Fruit fly (Drosophila melanogaster) whole organism, embryonic: ENCODE results near the gene CG9328.

Experiments used
- CG10366 ChIP-seq: fragments of 200-800 bp; sonication (Bioruptor generic); IDR thresholded peaks from 2 replicates; pipeline ENCODE4 v1.3.6; 2022; ENCODE audit warnings: missing biosample characterization, missing genetic modification characterization
- CG10543 ChIP-seq: fragments of 200-800 bp; sonication (Bioruptor generic); optimal IDR thresholded peaks from 3 replicates; lab custom pipeline; 2017; ENCODE audit warnings: missing biosample characterization, mild to moderate bottlenecking, missing genetic modification characterization, moderate library complexity
- CG12299 ChIP-seq: fragments of 200-800 bp; sonication (Bioruptor generic); optimal IDR thresholded peaks from 2 replicates; lab custom pipeline; 2018; ENCODE audit warnings: missing biosample characterization, mild to moderate bottlenecking, missing genetic modification characterization
- CG13296 ChIP-seq: fragments of 200-800 bp; sonication (Bioruptor generic); optimal IDR thresholded peaks from 3 replicates; lab custom pipeline; 2018; ENCODE audit warnings: missing biosample characterization, mild to moderate bottlenecking, missing genetic modification characterization
- CG14050 ChIP-seq: fragments of 200-800 bp; sonication (Bioruptor generic); IDR thresholded peaks from 3 replicates; pipeline ENCODE4 v1.3.6; 2022; ENCODE audit warnings: missing biosample characterization, missing genetic modification characterization
- CG14710 ChIP-seq: fragments of 200-800 bp; sonication (Bioruptor generic); optimal IDR thresholded peaks from 3 replicates; lab custom pipeline; 2019; ENCODE audit warnings: missing biosample characterization, mild to moderate bottlenecking, missing genetic modification characterization, moderate library complexity
- CG14860 ChIP-seq: fragments of 200-800 bp; sonication (Bioruptor generic); IDR thresholded peaks from 3 replicates; pipeline ENCODE4 v1.3.6; 2022; ENCODE audit warnings: missing biosample characterization, missing genetic modification characterization; ENCODE audit not compliant: partially characterized antibody
- CG1647 ChIP-seq: fragments of 200-800 bp; sonication (Bioruptor generic); optimal IDR thresholded peaks from 3 replicates; lab custom pipeline; 2016; ENCODE audit warnings: missing biosample characterization, missing genetic modification characterization
- CG17612 ChIP-seq: fragments of 200-800 bp; sonication (Bioruptor generic); IDR thresholded peaks from 2 replicates; pipeline ENCODE4 v1.3.6; 2022; ENCODE audit warnings: missing biosample characterization, missing genetic modification characterization
- CG18011 ChIP-seq: fragments of 200-800 bp; sonication (Bioruptor generic); optimal IDR thresholded peaks from 2 replicates; lab custom pipeline; 2017; ENCODE audit warnings: missing biosample characterization, missing genetic modification characterization, mild to moderate bottlenecking, moderate library complexity, missing genotype
- CG18262 ChIP-seq: fragments of 200-800 bp; optimal IDR thresholded peaks from 3 replicates; lab custom pipeline; 2019; ENCODE audit warnings: missing biosample characterization, mild to moderate bottlenecking, missing genetic modification characterization, moderate library complexity
- CG31365 ChIP-seq: fragments of 200-800 bp; sonication (Bioruptor generic); optimal IDR thresholded peaks from 2 replicates; lab custom pipeline; 2018; ENCODE audit warnings: missing biosample characterization, mild to moderate bottlenecking, missing genetic modification characterization
- CG32767 ChIP-seq: fragments of 200-800 bp; sonication (Bioruptor generic); IDR thresholded peaks from 2 replicates; pipeline ENCODE4 v1.3.6; 2022; ENCODE audit warnings: missing biosample characterization, missing genetic modification characterization
- CG4360 ChIP-seq: fragments of 200-800 bp; sonication (Bioruptor generic); IDR thresholded peaks from 2 replicates; pipeline ENCODE4 v1.3.6; 2022; ENCODE audit warnings: missing biosample characterization, missing genetic modification characterization
- CG6272 ChIP-seq: fragments of 200-800 bp; sonication (Bioruptor generic); IDR thresholded peaks from 2 replicates; pipeline ENCODE4 v1.3.6; 2022; ENCODE audit warnings: missing biosample characterization, missing genetic modification characterization
- Dad ChIP-seq: fragments of 200-800 bp; sonication (Bioruptor generic); optimal IDR thresholded peaks from 3 replicates; lab custom pipeline; 2016; ENCODE audit warnings: missing biosample characterization, missing genetic modification characterization
- E2f1 ChIP-seq: fragments of 200-800 bp; sonication (Bioruptor generic); IDR thresholded peaks from 2 replicates; pipeline ENCODE4 v1.3.6; 2022; ENCODE audit warnings: missing biosample characterization, missing genetic modification characterization
- Eip74EF ChIP-seq, 2 experiments: fragments of 200-800 bp in 1 of 2; fragments of >200 bp in 1 of 2; sonication (Bioruptor generic) in 1 of 2; optimal IDR thresholded peaks; 2 replicates each; lab custom pipeline; 2017 to 2019; ENCODE audit warnings: missing biosample characterization in 2 of 2, missing genetic modification characterization in 2 of 2, mild to moderate bottlenecking in 1 of 2, moderate library complexity in 1 of 2
- Fer1 ChIP-seq: fragments of 200-800 bp; sonication (Bioruptor generic); optimal IDR thresholded peaks from 2 replicates; lab custom pipeline; 2017; ENCODE audit warnings: missing biosample characterization, mild to moderate bottlenecking, missing genetic modification characterization
- Gug ChIP-seq: fragments of 200-800 bp; sonication (Bioruptor generic); IDR thresholded peaks from 4 replicates; pipeline ENCODE4 v1.3.6; 2022; ENCODE audit warnings: missing biosample characterization, missing genetic modification characterization
- Hr39 ChIP-seq: fragments of >200 bp; optimal IDR thresholded peaks from 2 replicates; lab custom pipeline; 2017
- MBD-R2 ChIP-seq: fragments of 200-800 bp; sonication (Bioruptor generic); IDR thresholded peaks from 2 replicates; pipeline ENCODE4 v1.3.6; 2022; ENCODE audit warnings: missing biosample characterization, missing genetic modification characterization
- Med ChIP-seq: fragments of 200-800 bp; sonication (Bioruptor generic); peaks from one replicate; lab custom pipeline; 2016; ENCODE audit warnings: missing biosample characterization, missing genetic modification characterization, mild to moderate bottlenecking, inconsistent platforms, moderate library complexity
- Sox100B ChIP-seq: fragments of 200-800 bp; sonication (Bioruptor generic); optimal IDR thresholded peaks from 3 replicates; lab custom pipeline; 2018; ENCODE audit warnings: missing biosample characterization, mild to moderate bottlenecking, missing genetic modification characterization
- Sox102F ChIP-seq: fragments of 200-800 bp; sonication (Bioruptor generic); optimal IDR thresholded peaks from 2 replicates; lab custom pipeline; 2018; ENCODE audit warnings: missing biosample characterization, mild to moderate bottlenecking, missing genetic modification characterization, moderate library complexity
- Ssrp ChIP-seq: fragments of 200-800 bp; sonication (Bioruptor generic); optimal IDR thresholded peaks from 2 replicates; lab custom pipeline; 2018; ENCODE audit warnings: missing biosample characterization, mild to moderate bottlenecking, missing genetic modification characterization, moderate library complexity
- amos ChIP-seq: fragments of 200-800 bp; sonication (Bioruptor generic); IDR thresholded peaks from 2 replicates; pipeline ENCODE4 v1.3.6; 2022; ENCODE audit warnings: missing biosample characterization, missing genetic modification characterization; ENCODE audit not compliant: partially characterized antibody
- aop ChIP-seq: fragments of 200-800 bp; sonication (Bioruptor generic); IDR thresholded peaks from 2 replicates; pipeline ENCODE4 v1.3.6; 2022; ENCODE audit warnings: missing biosample characterization, missing genetic modification characterization
- bigmax ChIP-seq: fragments of 200-800 bp; sonication (Bioruptor generic); optimal IDR thresholded peaks from 2 replicates; lab custom pipeline; 2018; ENCODE audit warnings: missing biosample characterization, mild to moderate bottlenecking, missing genetic modification characterization
- ci ChIP-seq: fragments of 200-800 bp; sonication (Bioruptor generic); IDR thresholded peaks from 3 replicates; pipeline ENCODE4 v1.3.6; 2022; ENCODE audit warnings: missing biosample characterization, missing genetic modification characterization
- dimm ChIP-seq: fragments of 200-800 bp; sonication (Bioruptor generic); IDR thresholded peaks from 2 replicates; pipeline ENCODE4 v1.3.6; 2022; ENCODE audit warnings: missing biosample characterization, missing genetic modification characterization
- disco-r ChIP-seq: fragments of 200-800 bp; sonication (Bioruptor generic); optimal IDR thresholded peaks from 2 replicates; lab custom pipeline; 2016; ENCODE audit warnings: missing biosample characterization, missing genetic modification characterization
- dpn ChIP-seq, 2 experiments: fragments of 200-800 bp; sonication (Bioruptor generic); optimal IDR thresholded peaks; 3 replicates each; lab custom pipeline; 2016; ENCODE audit warnings: missing biosample characterization in 2 of 2, missing genetic modification characterization in 2 of 2
- dysf ChIP-seq: fragments of 200-800 bp; sonication (Bioruptor generic); IDR thresholded peaks from 3 replicates; pipeline ENCODE4 v1.3.6; 2022; ENCODE audit warnings: missing biosample characterization, missing genetic modification characterization
- eve ChIP-seq, 2 experiments: fragments of >200 bp; optimal IDR thresholded peaks; 2 replicates each; lab custom pipeline; 2017; ENCODE audit warnings: missing biosample characterization in 2 of 2, missing genetic modification characterization in 2 of 2
- fd102C ChIP-seq: fragments of 200-800 bp; sonication (Bioruptor generic); optimal IDR thresholded peaks from 2 replicates; lab custom pipeline; 2018; ENCODE audit warnings: missing biosample characterization, mild to moderate bottlenecking, missing genetic modification characterization, moderate library complexity
- fd64A ChIP-seq: fragments of 200-800 bp; sonication (Bioruptor generic); optimal IDR thresholded peaks from 3 replicates; lab custom pipeline; 2018; ENCODE audit warnings: missing biosample characterization, mild to moderate bottlenecking, missing genetic modification characterization
- fu2 ChIP-seq: fragments of 200-800 bp; sonication (Bioruptor generic); optimal IDR thresholded peaks from 2 replicates; lab custom pipeline; 2016; ENCODE audit warnings: missing biosample characterization, missing genetic modification characterization
- hkb ChIP-seq, 2 experiments: fragments of 200-800 bp in 1 of 2; fragments of >200 bp in 1 of 2; sonication (Bioruptor generic) in 1 of 2; IDR thresholded peaks in 1 of 2; optimal IDR thresholded peaks in 1 of 2; 2 replicates each; pipeline versions ENCODE4 v1.3.6 to Lab custom; 2017 to 2022; ENCODE audit warnings: missing biosample characterization in 1 of 2, missing genetic modification characterization in 1 of 2
- kah ChIP-seq: fragments of 200-800 bp; sonication (Bioruptor generic); optimal IDR thresholded peaks from 2 replicates; lab custom pipeline; 2018; ENCODE audit warnings: missing biosample characterization, mild to moderate bottlenecking, missing genetic modification characterization
- mld ChIP-seq: fragments of 200-800 bp; sonication (Bioruptor generic); IDR thresholded peaks from 3 replicates; pipeline ENCODE4 v1.3.6; 2022; ENCODE audit warnings: missing biosample characterization, missing genetic modification characterization; ENCODE audit not compliant: partially characterized antibody
- nom ChIP-seq: fragments of 200-800 bp; sonication (Bioruptor generic); optimal IDR thresholded peaks from 2 replicates; lab custom pipeline; 2017; ENCODE audit warnings: missing biosample characterization, missing genetic modification characterization, mild to moderate bottlenecking, moderate library complexity, missing genetic modification reagents
- onecut ChIP-seq: fragments of 200-800 bp; sonication (Bioruptor generic); IDR thresholded peaks from 2 replicates; pipeline ENCODE4 v1.3.6; 2022; ENCODE audit warnings: missing biosample characterization, missing genetic modification characterization
- pros ChIP-seq: fragments of 200-800 bp; sonication (Bioruptor generic); optimal IDR thresholded peaks from 3 replicates; lab custom pipeline; 2019; ENCODE audit warnings: missing biosample characterization, mild to moderate bottlenecking, missing genetic modification characterization, moderate library complexity
- ranshi ChIP-seq: fragments of 200-800 bp; sonication (Bioruptor generic); IDR thresholded peaks from 2 replicates; pipeline ENCODE4 v1.3.6; 2022; ENCODE audit warnings: missing biosample characterization, missing genetic modification characterization
- so ChIP-seq: fragments of 200-800 bp; sonication (Bioruptor generic); IDR thresholded peaks from 3 replicates; pipeline ENCODE4 v1.3.6; 2022; ENCODE audit warnings: missing biosample characterization, missing genetic modification characterization
- twi ChIP-seq: fragments of 200-800 bp; optimal IDR thresholded peaks from 2 replicates; lab custom pipeline; 2019; ENCODE audit warnings: missing biosample characterization, mild to moderate bottlenecking, missing genetic modification characterization, moderate library complexity
- usp ChIP-seq: fragments of >200 bp; optimal IDR thresholded peaks from 2 replicates; lab custom pipeline; 2017; ENCODE audit warnings: missing biosample characterization, missing genetic modification characterization
- wdn ChIP-seq: fragments of 200-800 bp; sonication (Bioruptor generic); IDR thresholded peaks from 2 replicates; pipeline ENCODE4 v1.3.6; 2022; ENCODE audit warnings: missing biosample characterization, missing genetic modification characterization
- yki ChIP-seq: fragments of >200 bp; optimal IDR thresholded peaks from 3 replicates; lab custom pipeline; 2018
- zfh2 ChIP-seq: fragments of 200-800 bp; sonication (Bioruptor generic); optimal IDR thresholded peaks from 2 replicates; lab custom pipeline; 2016; ENCODE audit warnings: missing biosample characterization, missing genetic modification characterization

The CG9328 gene

DNA sequence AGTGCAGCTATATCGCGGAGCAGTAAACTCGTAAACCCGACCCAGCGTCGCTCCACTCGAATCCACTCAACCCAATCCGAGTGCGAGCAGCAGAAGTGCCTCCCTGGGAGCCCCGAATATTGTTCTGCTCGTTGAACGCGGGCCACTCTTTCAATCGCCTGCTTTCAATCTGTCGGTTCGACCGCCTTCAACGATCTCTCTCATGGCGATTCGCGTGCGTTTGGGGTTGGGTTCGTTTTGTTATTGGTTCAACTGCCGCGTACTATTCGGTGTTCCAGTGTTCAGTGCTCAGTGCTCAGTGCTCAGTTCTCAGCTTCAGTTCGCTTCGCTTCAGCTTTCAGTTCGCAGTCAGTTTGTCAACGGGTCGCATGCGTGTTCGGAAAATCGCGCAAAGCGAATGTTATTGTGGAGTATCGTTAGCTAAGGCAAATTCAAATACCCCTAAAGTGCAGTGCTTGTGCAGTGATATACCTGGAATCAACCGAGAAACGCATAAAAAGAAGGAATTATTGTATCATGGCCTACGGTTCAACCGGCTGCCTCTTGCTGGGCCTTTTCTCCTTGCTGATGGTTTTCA lies 43.0 kb downstream of the CG9328 start, which contains the start of gene CG31676 (continued):
- TF ChIP-seq aop (GFP tag; lab: Robert Waterston, UW) (no peak), Ssrp (no peak), dpn (GFP tag; optimal IDR thresholded peaks at IDR 0.05; lab: Kevin White, UChicago) (no peak), CG18262 (no peak), yki (lab: Kevin White, UChicago) (no peak), CG14860 (no peak), so (GFP tag; lab: Robert Waterston, UW) (0 out of 3 replicates have a peak, but pooled peaks have one; percentile 21), Eip74EF (GFP tag; optimal IDR thresholded peaks at IDR 0.05; lab: Kevin White, UChicago) (no peak), eve (GFP tag; optimal IDR thresholded peaks at IDR 0.05; lab: Kevin White, UChicago) (no peak), CG6272 (GFP tag; lab: Robert Waterston, UW) (no peak), CG14710 (tag; lab: Kevin White, UChicago) (no peak), Gug (GFP tag; lab: Robert Waterston, UW) (no peak), Sox100B (GFP tag; lab: Kevin White, UChicago) (no peak), CG18011 (GFP tag; lab: Kevin White, UChicago) (no peak), dysf (GFP tag; lab: Robert Waterston, UW) (peak; percentile 29; the same call in 1 of the 3 replicates), bigmax (GFP tag; lab: Kevin White, UChicago) (no peak), CG32767 (GFP tag; lab: Robert Waterston, UW) (no peak), dimm (no peak), kah (GFP tag; lab: Kevin White, UChicago) (no peak), CG1647 (GFP tag; lab: Kevin White, UChicago) (no peak), ranshi (GFP tag; lab: Robert Waterston, UW) (no peak), fu2 (GFP tag; lab: Kevin White, UChicago) (no peak), usp (GFP tag; lab: Kevin White, UChicago) (no peak), Dad (no peak), amos (GFP tag; lab: Robert Waterston, UW) (no peak), CG14050 (GFP tag; lab: Robert Waterston, UW) (no peak), wdn (GFP tag; lab: Robert Waterston, UW) (peak; percentile 40; the same call in 1 of the 2 replicates), CG12299 (tag; lab: Kevin White, UChicago) (no peak), E2f1 (GFP tag; lab: Robert Waterston, UW) (no peak), mld (GFP tag; lab: Robert Waterston, UW) (no peak), fd64A (GFP tag; lab: Kevin White, UChicago) (no peak), CG10366 (GFP tag; lab: Robert Waterston, UW) (no peak), CG10543 (GFP tag; lab: Kevin White, UChicago) (peak; percentile 45), CG13296 (GFP tag; lab: Kevin White, UChicago) (peak; percentile 48), fd102C (GFP tag; lab: Kevin White, UChicago) (no peak)

DNA sequence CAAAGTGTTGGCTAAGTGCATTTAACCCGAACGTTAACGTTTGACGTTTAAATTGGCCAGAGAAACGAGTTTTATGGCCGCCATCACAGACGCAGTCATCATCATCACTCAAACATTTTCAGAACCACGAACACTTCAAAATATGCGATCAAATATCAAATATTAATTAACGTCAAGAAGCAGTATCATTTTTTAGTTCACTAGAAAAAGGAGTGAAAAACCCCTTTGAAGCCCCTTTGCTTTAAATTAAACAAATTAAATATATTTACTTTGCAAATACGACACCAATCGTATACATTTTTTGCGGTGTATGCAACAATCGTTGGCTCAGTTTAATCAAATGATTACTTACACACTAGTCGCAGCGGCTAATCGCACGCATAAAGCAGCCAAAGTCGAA lies 46.9 kb downstream of the CG9328 start:
- TF ChIP-seq Sox102F (GFP tag; lab: Kevin White, UChicago) (peak; percentile 5), pros (GFP tag; lab: Kevin White, UChicago) (no peak), nom (GFP tag; lab: Kevin White, UChicago) (no peak), twi (tag; lab: Kevin White, UChicago) (no peak), onecut (no peak), MBD-R2 (no peak), hkb (optimal IDR thresholded peaks at IDR 0.05; lab: Kevin White, UChicago) (no peak), hkb (GFP tag; IDR thresholded peaks at IDR 0.05; lab: Robert Waterston, UW) (no peak), CG4360 (GFP tag; lab: Robert Waterston, UW) (no peak), Med (GFP tag; lab: Kevin White, UChicago) (peak; percentile 19), Hr39 (lab: Kevin White, UChicago) (no peak), ci (0 out of 3 replicates have a peak, but pooled peaks have one; percentile 9), CG14860 (no peak), CG31365 (tag; lab: Kevin White, UChicago) (no peak), disco-r (GFP tag; lab: Kevin White, UChicago) (no peak), Fer1 (GFP tag; lab: Kevin White, UChicago) (no peak), CG17612 (GFP tag; lab: Robert Waterston, UW) (no peak), zfh2 (GFP tag; lab: Kevin White, UChicago) (no peak)
